Worm (Caenorhabditis elegans): ENCODE results near the gene srh-303.

Gene srh-303

DNA sequence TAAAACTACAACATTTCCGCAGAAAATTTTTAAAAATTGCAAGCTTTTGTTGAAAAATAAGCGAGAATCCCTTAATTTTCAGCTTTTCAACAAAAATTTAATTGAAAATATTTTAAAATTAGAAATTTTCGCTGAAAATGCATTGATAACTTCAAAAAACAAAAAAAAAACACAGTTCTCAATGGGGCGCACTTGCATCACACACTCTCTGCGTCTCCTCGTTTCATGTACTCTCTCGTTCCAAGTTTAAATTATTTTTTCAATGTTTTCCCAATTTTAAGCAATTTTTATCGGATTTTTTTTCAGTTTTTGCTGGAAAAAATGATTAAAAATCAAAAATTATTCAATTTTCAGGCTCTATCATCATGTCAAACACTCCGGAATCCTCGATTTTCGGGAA lies 39.6 kb downstream of the srh-303 start, which contains the start of gene phf-14 (continued):
- TF ChIP-seq mab-5 (tag; optimal IDR thresholded peaks at IDR 0.05) (no peak), sma-3 (GFP tag; optimal IDR thresholded peaks at IDR 0.05) (no peak), nhr-25 (tag; optimal IDR thresholded peaks at IDR 0.05) (peak; percentile 36), sem-4 (tag; optimal IDR thresholded peaks at IDR 0.05) (peak; percentile 64), F13H6.1 (tag; optimal IDR thresholded peaks at IDR 0.05) (peak; percentile 41), lsy-2 (tag; optimal IDR thresholded peaks at IDR 0.05) (peak; percentile 19 to 75), ceh-82 (tag; optimal IDR thresholded peaks at IDR 0.05) (no peak)
